Fruit fly (Drosophila melanogaster) whole organism, embryonic: ENCODE data around the gene Snx6.

Experiments
- CG13624 ChIP-seq: fragments of 200-800 bp; sonication (Bioruptor generic); optimal IDR thresholded peaks from 2 replicates; lab custom pipeline; 2016; ENCODE audit warnings: missing biosample characterization, missing genetic modification characterization
- CG15011 ChIP-seq: fragments of 200-800 bp; sonication (Bioruptor generic); optimal IDR thresholded peaks from 3 replicates; lab custom pipeline; 2018; ENCODE audit warnings: missing biosample characterization, mild to moderate bottlenecking, missing genetic modification characterization
- CG3281 ChIP-seq: fragments of 200-800 bp; sonication (Bioruptor generic); optimal IDR thresholded peaks from 3 replicates; lab custom pipeline; 2017; ENCODE audit warnings: missing biosample characterization, mild to moderate bottlenecking, missing genetic modification characterization
- Fer2 ChIP-seq: fragments of 200-800 bp; sonication (Bioruptor generic); optimal IDR thresholded peaks from 2 replicates; lab custom pipeline; 2018; ENCODE audit warnings: missing biosample characterization, mild to moderate bottlenecking, missing genetic modification characterization, moderate library complexity
- HmgZ ChIP-seq: fragments of 200-800 bp; sonication (Bioruptor generic); optimal IDR thresholded peaks from 2 replicates; lab custom pipeline; 2018; ENCODE audit warnings: missing biosample characterization, mild to moderate bottlenecking, missing genetic modification characterization
- Mrtf ChIP-seq: fragments of 200-800 bp; sonication (Bioruptor generic); IDR thresholded peaks from 3 replicates; pipeline ENCODE4 v1.3.6; 2022; ENCODE audit warnings: missing biosample characterization, missing genetic modification characterization
- Nf-YA ChIP-seq: fragments of 200-800 bp; sonication (Bioruptor generic); IDR thresholded peaks from 2 replicates; pipeline ENCODE4 v1.3.6; 2022; ENCODE audit warnings: missing biosample characterization, missing genetic modification characterization
- Side ChIP-seq: fragments of 200-800 bp; sonication (Bioruptor generic); optimal IDR thresholded peaks from 2 replicates; lab custom pipeline; 2016; ENCODE audit warnings: missing biosample characterization, missing genetic modification characterization
- ato ChIP-seq: fragments of 200-800 bp; sonication (Bioruptor generic); IDR thresholded peaks from 2 replicates; pipeline ENCODE4 v1.3.6; 2022; ENCODE audit warnings: missing biosample characterization, missing genetic modification characterization; ENCODE audit not compliant: partially characterized antibody

dm6 chr2L:8217917-8218316 lies 2.6 kb downstream of the Snx6 start, which contains the start of gene CG8292:
- TF ChIP-seq HmgZ (tag; lab: Kevin White, UChicago) (no peak), CG15011 (GFP tag; lab: Kevin White, UChicago) (no peak), Nf-YA (GFP tag; lab: Robert Waterston, UW) (no peak), ato (GFP tag; lab: Robert Waterston, UW) (no peak), Fer2 (tag; lab: Kevin White, UChicago) (no peak), CG13624 (no peak), CG3281 (GFP tag; lab: Kevin White, UChicago) (no peak), Side (GFP tag; lab: Kevin White, UChicago) (no peak), Mrtf (no peak)
